Fruit fly (Drosophila melanogaster): Measurements from ENCODE around the gene CG13855.
A peak's percentile ranks its signal among the peaks of the same experiment; 100 is the strongest.

Gene CG13855

dm6 chr3R:22375674-22376073 lies 30.1 kb upstream of the CG13855 start, which contains the start of gene CG18596 (continued):
- no peak for TF ChIP-seq maf-S (GFP tag; optimal IDR thresholded peaks at IDR 0.05)
- peak; percentile 10 for TF ChIP-seq CG3995 (GFP tag; optimal IDR thresholded peaks at IDR 0.05)
- TF ChIP-seq hb (GFP tag; IDR thresholded peaks at IDR 0.05; ENCODE audit: partially characterized antibody) = peak; percentile 78
- no peak for TF ChIP-seq CG2678 (tag; optimal IDR thresholded peaks at IDR 0.05)
- TF ChIP-seq unc-4 (GFP tag; IDR thresholded peaks at IDR 0.05; ENCODE audit: partially characterized antibody) = peak; percentile 95
- TF ChIP-seq CG10209 (GFP tag; optimal IDR thresholded peaks at IDR 0.05) = no peak

DNA sequence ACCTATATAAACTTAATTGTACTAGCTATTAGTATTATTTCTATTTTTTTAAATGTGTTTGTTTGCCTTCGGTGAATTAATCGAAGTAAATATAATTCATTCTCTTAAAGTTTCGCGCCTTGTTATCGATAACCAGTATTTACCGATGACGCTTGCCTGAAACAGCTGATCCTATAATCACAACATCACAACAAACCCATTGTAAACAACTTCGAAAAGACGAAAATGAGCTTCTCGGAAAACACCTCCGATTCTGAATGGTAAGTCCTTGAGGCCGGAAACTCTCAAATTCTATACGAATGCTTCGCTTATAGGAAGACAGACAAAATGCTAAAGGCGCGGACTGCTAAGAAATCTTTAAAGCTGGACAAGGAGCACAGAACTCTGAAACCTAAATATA lies 25.8 kb upstream of the CG13855 start, which contains the start of gene CG34149:
CG34149 (plus strand) TSS at position 187 of the 400 bp plus-strand sequence.
- TF ChIP-seq sd (tag; optimal IDR thresholded peaks at IDR 0.05) (no peak), HLH4C (GFP tag; IDR thresholded peaks at IDR 0.05; ENCODE audit: partially characterized antibody) (peak; percentile 74), CG34376 (GFP tag; optimal IDR thresholded peaks at IDR 0.05) (no peak), exex (tag; optimal IDR thresholded peaks at IDR 0.05) (no peak), CG10274 (GFP tag; optimal IDR thresholded peaks at IDR 0.05) (no peak), Ets65A (GFP tag) (no peak), ato (GFP tag; IDR thresholded peaks at IDR 0.05; ENCODE audit: partially characterized antibody) (peak; percentile 34; the same call in 1 of the 2 replicates), sna (GFP tag; IDR thresholded peaks at IDR 0.05; ENCODE audit: partially characterized antibody) (peak; percentile 47), Tbp (GFP tag; optimal IDR thresholded peaks at IDR 0.05) (no peak), Doc3 (GFP tag; IDR thresholded peaks at IDR 0.05; ENCODE audit: partially characterized antibody) (0 out of 3 replicates have a peak, but pooled peaks have one; percentile 19), chif (GFP tag; optimal IDR thresholded peaks at IDR 0.05) (no peak), pros (GFP tag; optimal IDR thresholded peaks at IDR 0.05) (no peak), CG15696 (tag; optimal IDR thresholded peaks at IDR 0.05) (no peak), stc (GFP tag; IDR thresholded peaks at IDR 0.05) (no peak), CG4424 (GFP tag; optimal IDR thresholded peaks at IDR 0.05) (no peak), Dip2 (GFP tag; IDR thresholded peaks at IDR 0.05) (no peak), CG18262 (tag; optimal IDR thresholded peaks at IDR 0.05) (no peak), ci (GFP tag; IDR thresholded peaks at IDR 0.05) (no peak), stwl (tag; optimal IDR thresholded peaks at IDR 0.05) (peak; percentile 48), CG4730 (GFP tag; IDR thresholded peaks at IDR 0.05) (no peak), tin (GFP tag; optimal IDR thresholded peaks at IDR 0.05) (no peak), CG6791 (GFP tag; IDR thresholded peaks at IDR 0.05; ENCODE audit: partially characterized antibody) (peak; percentile 23; the same call in 1 of the 3 replicates), bowl (GFP tag; IDR thresholded peaks at IDR 0.05) (no peak), pzg (GFP tag; optimal IDR thresholded peaks at IDR 0.05) (peak; percentile 28), HHEX (GFP tag; optimal IDR thresholded peaks at IDR 0.05) (no peak), Oaz (GFP tag; IDR thresholded peaks at IDR 0.05) (no peak), CG13424 (tag; optimal IDR thresholded peaks at IDR 0.05) (no peak), crp (GFP tag; optimal IDR thresholded peaks at IDR 0.05) (peak in 1 of 2 experiments; percentile 84), trh (GFP tag; optimal IDR thresholded peaks at IDR 0.05) (no peak), Bgb (GFP tag; IDR thresholded peaks at IDR 0.05; ENCODE audit: partially characterized antibody) (peak; percentile 33; the same call in 1 of the 2 replicates), CG34224 (GFP tag; IDR thresholded peaks at IDR 0.05; ENCODE audit: partially characterized antibody) (peak; percentile 53; the same call in 1 of the 3 replicates), bbx (GFP tag; IDR thresholded peaks at IDR 0.05; ENCODE audit: partially characterized antibody) (peak; percentile 61), CG7987 (GFP tag; optimal IDR thresholded peaks at IDR 0.05) (no peak), usp (GFP tag; optimal IDR thresholded peaks at IDR 0.05) (no peak), Dll (GFP tag; IDR thresholded peaks at IDR 0.05; ENCODE audit: partially characterized antibody) (peak; percentile 71; the same call in 3 of the 4 replicates), Dref (GFP tag; IDR thresholded peaks at IDR 0.05) (peak; percentile 63), BEAF-32 (GFP tag; optimal IDR thresholded peaks at IDR 0.05) (peak; percentile 31), nerfin-2 (GFP tag; IDR thresholded peaks at IDR 0.05; ENCODE audit: partially characterized antibody) (peak; percentile 58), dpn (GFP tag; optimal IDR thresholded peaks at IDR 0.05) (no peak), hth (optimal IDR thresholded peaks at IDR 0.05) (no peak), sqz (GFP tag; optimal IDR thresholded peaks at IDR 0.05) (no peak), CG11504 (tag; optimal IDR thresholded peaks at IDR 0.05) (no peak)
